Fruit fly (Drosophila melanogaster) whole organism, adult: ENCODE measurements around the gene Cdep.

Experiments
- CG11617 ChIP-seq: fragments of 200-800 bp; sonication (Bioruptor generic); optimal IDR thresholded peaks from 2 replicates; lab custom pipeline; 2017; ENCODE audit warnings: mild to moderate bottlenecking, missing biosample characterization, missing genetic modification reagents, missing genetic modification characterization
- CG12768 ChIP-seq: fragments of 200-800 bp; sonication (Bioruptor generic); optimal IDR thresholded peaks from 2 replicates; lab custom pipeline; 2017; ENCODE audit warnings: missing biosample characterization, missing genetic modification characterization, mild to moderate bottlenecking, moderate library complexity, missing genetic modification reagents
- CG14711 ChIP-seq: fragments of 200-800 bp; sonication (Bioruptor generic); optimal IDR thresholded peaks from 2 replicates; lab custom pipeline; 2018; ENCODE audit warnings: missing biosample characterization, mild to moderate bottlenecking, missing genetic modification characterization, moderate library complexity
- CG1620 ChIP-seq: fragments of 200-800 bp; sonication (Bioruptor generic); optimal IDR thresholded peaks from 2 replicates; lab custom pipeline; 2016; ENCODE audit warnings: missing biosample characterization, missing genetic modification characterization
- CG33017 ChIP-seq: fragments of 200-800 bp; sonication (Bioruptor generic); optimal IDR thresholded peaks from 2 replicates; lab custom pipeline; 2018; ENCODE audit warnings: missing biosample characterization, mild to moderate bottlenecking, missing genetic modification characterization, moderate library complexity
- CG5204 ChIP-seq: fragments of 200-800 bp; sonication (Bioruptor generic); optimal IDR thresholded peaks from 2 replicates; lab custom pipeline; 2016; ENCODE audit warnings: missing biosample characterization, missing genetic modification characterization
- CG7045 ChIP-seq: fragments of 200-800 bp; sonication (Bioruptor generic); optimal IDR thresholded peaks from 2 replicates; lab custom pipeline; 2017; ENCODE audit warnings: missing biosample characterization, mild to moderate bottlenecking, missing genetic modification characterization
- CG7101 ChIP-seq: fragments of 200-800 bp; sonication (Bioruptor generic); optimal IDR thresholded peaks from 2 replicates; lab custom pipeline; 2018; ENCODE audit warnings: missing biosample characterization, mild to moderate bottlenecking, missing genetic modification characterization, moderate library complexity
- Clk ChIP-seq: fragments of 200-800 bp; sonication (Bioruptor generic); optimal IDR thresholded peaks from 2 replicates; lab custom pipeline; 2017; ENCODE audit warnings: missing biosample characterization, missing genetic modification characterization
- Crg-1 ChIP-seq: fragments of 200-800 bp; sonication (Bioruptor generic); optimal IDR thresholded peaks from 2 replicates; lab custom pipeline; 2016; ENCODE audit warnings: missing biosample characterization, missing genetic modification characterization
- Hr96 ChIP-seq: fragments of 200-800 bp; sonication (Bioruptor generic); optimal IDR thresholded peaks from 2 replicates; lab custom pipeline; 2016; ENCODE audit warnings: missing biosample characterization, missing genetic modification characterization
- Mnt ChIP-seq: fragments of 200-800 bp; sonication (Bioruptor generic); optimal IDR thresholded peaks from 2 replicates; lab custom pipeline; 2016; ENCODE audit warnings: missing biosample characterization, mild to moderate bottlenecking, missing genetic modification characterization
- bab1 ChIP-seq: fragments of 200-800 bp; sonication (Bioruptor generic); optimal IDR thresholded peaks from 3 replicates; lab custom pipeline; 2019; ENCODE audit warnings: missing biosample characterization, mild to moderate bottlenecking, missing genetic modification characterization, moderate library complexity
- cic ChIP-seq: fragments of 200-800 bp; sonication (Bioruptor generic); optimal IDR thresholded peaks from 2 replicates; lab custom pipeline; 2017; ENCODE audit warnings: missing biosample characterization, mild to moderate bottlenecking, missing genetic modification characterization, moderate library complexity
- cnc ChIP-seq, 2 experiments: fragments of >200 bp; optimal IDR thresholded peaks; 2 replicates each; lab custom pipeline; 2017
- kay ChIP-seq: fragments of 200-800 bp; sonication (Bioruptor generic); peaks from one replicate; lab custom pipeline; 2016; ENCODE audit warnings: missing biosample characterization, missing genetic modification characterization, borderline replicate concordance
- ovo ChIP-seq: fragments of 200-800 bp; sonication (Bioruptor generic); optimal IDR thresholded peaks from 2 replicates; lab custom pipeline; 2016; ENCODE audit warnings: missing biosample characterization, missing genetic modification characterization
- pad ChIP-seq: fragments of 200-800 bp; sonication (Bioruptor generic); optimal IDR thresholded peaks from 3 replicates; lab custom pipeline; 2017; ENCODE audit warnings: missing biosample characterization, missing genetic modification characterization, mild to moderate bottlenecking, moderate library complexity, missing genetic modification reagents
- tj ChIP-seq: fragments of 200-800 bp; sonication (Bioruptor generic); optimal IDR thresholded peaks from 3 replicates; lab custom pipeline; 2017; ENCODE audit warnings: missing biosample characterization, mild to moderate bottlenecking, missing genetic modification characterization, moderate library complexity
- toe ChIP-seq: fragments of 200-800 bp; sonication (Bioruptor generic); optimal IDR thresholded peaks from 2 replicates; lab custom pipeline; 2016; ENCODE audit warnings: missing biosample characterization, missing genetic modification characterization

Gene Cdep

dm6 chr3R:4992227-4992737 is 81.9 kb downstream of the Cdep start:
- TF ChIP-seq kay (GFP tag; lab: Kevin White, UChicago) (no peak), pad (no peak), Hr96 (GFP tag; lab: Kevin White, UChicago) (no peak), Crg-1 (GFP tag; lab: Kevin White, UChicago) (no peak), cic (no peak), cnc (optimal IDR thresholded peaks at IDR 0.05; lab: Kevin White, UChicago) (no peak), toe (GFP tag; lab: Kevin White, UChicago) (no peak), CG14711 (tag; lab: Kevin White, UChicago) (no peak), Mnt (no peak), tj (GFP tag; lab: Kevin White, UChicago) (no peak), CG7045 (GFP tag; lab: Kevin White, UChicago) (no peak), CG1620 (GFP tag; lab: Kevin White, UChicago) (no peak), Clk (GFP tag; lab: Kevin White, UChicago) (no peak), CG12768 (no peak), CG5204 (no peak), CG7101 (tag; lab: Kevin White, UChicago) (no peak), CG33017 (no peak), bab1 (GFP tag; lab: Kevin White, UChicago) (no peak), ovo (no peak), CG11617 (GFP tag; lab: Kevin White, UChicago) (no peak)

DNA sequence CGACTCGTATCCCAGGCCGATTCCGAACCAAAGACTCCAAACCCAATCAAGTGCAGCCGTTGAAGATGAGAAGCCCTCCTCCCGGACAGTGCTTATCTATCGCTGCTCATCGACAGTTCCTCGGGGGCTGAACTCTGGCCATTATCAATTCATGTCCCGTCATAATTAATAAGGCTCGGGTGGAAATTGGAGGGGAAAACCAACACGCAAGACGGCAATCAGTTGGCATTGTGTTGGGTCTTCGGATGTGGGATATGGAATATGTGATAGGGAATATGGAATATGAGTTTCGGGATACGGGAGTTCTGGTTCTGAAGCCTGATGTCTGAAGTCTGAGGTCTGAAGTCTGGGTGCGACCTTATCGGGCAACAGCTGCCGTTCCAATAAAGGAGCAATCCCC is 83.0 kb downstream of the Cdep start:
- TF ChIP-seq CG7101 (tag; lab: Kevin White, UChicago): no peak
- TF ChIP-seq CG11617 (GFP tag; lab: Kevin White, UChicago): no peak
- TF ChIP-seq Crg-1 (GFP tag; lab: Kevin White, UChicago): no peak
- no peak for TF ChIP-seq Mnt
- no peak for TF ChIP-seq cnc (optimal IDR thresholded peaks at IDR 0.05; lab: Kevin White, UChicago)
- TF ChIP-seq kay (GFP tag; lab: Kevin White, UChicago): no peak
- no peak for TF ChIP-seq CG5204
- no peak for TF ChIP-seq Clk (GFP tag; lab: Kevin White, UChicago)
- TF ChIP-seq ovo: no peak
- TF ChIP-seq toe (GFP tag; lab: Kevin White, UChicago): no peak
- no peak for TF ChIP-seq pad
- TF ChIP-seq CG12768: no peak
- no peak for TF ChIP-seq CG33017
- no peak for TF ChIP-seq CG7045 (GFP tag; lab: Kevin White, UChicago)

- TF ChIP-seq CG5204: no peak
- no peak for TF ChIP-seq CG7101 (tag; lab: Kevin White, UChicago)
- no peak for TF ChIP-seq CG7045 (GFP tag; lab: Kevin White, UChicago)
- no peak for TF ChIP-seq kay (GFP tag; lab: Kevin White, UChicago)
- TF ChIP-seq pad: no peak
- TF ChIP-seq Clk (GFP tag; lab: Kevin White, UChicago): no peak
- TF ChIP-seq cnc (optimal IDR thresholded peaks at IDR 0.05; lab: Kevin White, UChicago): no peak
- TF ChIP-seq ovo: no peak
- no peak for TF ChIP-seq Hr96 (GFP tag; lab: Kevin White, UChicago)
- no peak for TF ChIP-seq Crg-1 (GFP tag; lab: Kevin White, UChicago)
- TF ChIP-seq Mnt: no peak
- no peak for TF ChIP-seq CG1620 (GFP tag; lab: Kevin White, UChicago)
- no peak for TF ChIP-seq CG33017
These were observed 84.3 kb downstream of the Cdep start for dm6 chr3R:4994659-4995058.
